Worm (Caenorhabditis elegans): ENCODE results near the gene eif-3.K.

DNA sequence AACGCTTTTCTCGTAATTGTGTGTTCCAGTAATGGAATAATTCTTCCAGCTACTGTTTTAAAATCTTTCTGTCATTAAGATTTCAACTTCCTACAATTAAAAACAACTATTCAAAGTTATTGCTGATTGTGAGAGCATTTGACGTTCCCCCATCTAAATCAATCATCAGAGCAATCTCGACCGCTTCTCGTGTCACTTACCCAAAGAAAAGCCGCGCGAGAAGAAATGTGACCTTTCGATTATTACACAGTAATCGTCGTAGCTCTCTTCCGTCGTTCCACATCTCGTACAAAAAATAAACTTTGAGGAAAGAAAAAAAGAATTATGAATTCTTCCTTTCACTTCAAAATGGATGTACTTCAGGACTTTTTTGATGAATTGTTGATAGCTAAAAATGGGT, 46.4 kb upstream of the eif-3.K start:
- TF ChIP-seq pha-2 (tag; optimal IDR thresholded peaks at IDR 0.05) (no peak), ceh-14 (tag; optimal IDR thresholded peaks at IDR 0.05) (no peak), eyg-1 (tag; optimal IDR thresholded peaks at IDR 0.05) (no peak), syd-9 (tag; optimal IDR thresholded peaks at IDR 0.05) (no peak), nfya-1 (tag; optimal IDR thresholded peaks at IDR 0.05) (no peak), ref-2 (tag; optimal IDR thresholded peaks at IDR 0.05) (no peak), hlh-15 (tag; optimal IDR thresholded peaks at IDR 0.05) (no peak), lim-6 (tag; optimal IDR thresholded peaks at IDR 0.05) (no peak), dmd-4 (tag; optimal IDR thresholded peaks at IDR 0.05; ENCODE audit: borderline replicate concordance) (no peak), elt-4 (tag; optimal IDR thresholded peaks at IDR 0.05) (no peak), K09A11.1 (tag; optimal IDR thresholded peaks at IDR 0.05; ENCODE audit: insufficient read depth) (no peak), C38D4.7 (GFP tag; optimal IDR thresholded peaks at IDR 0.05) (no peak), ama-1 (optimal IDR thresholded peaks at IDR 0.05) (no peak)
